Worm (Caenorhabditis elegans): ENCODE measurements around the gene tsp-10.

DNA sequence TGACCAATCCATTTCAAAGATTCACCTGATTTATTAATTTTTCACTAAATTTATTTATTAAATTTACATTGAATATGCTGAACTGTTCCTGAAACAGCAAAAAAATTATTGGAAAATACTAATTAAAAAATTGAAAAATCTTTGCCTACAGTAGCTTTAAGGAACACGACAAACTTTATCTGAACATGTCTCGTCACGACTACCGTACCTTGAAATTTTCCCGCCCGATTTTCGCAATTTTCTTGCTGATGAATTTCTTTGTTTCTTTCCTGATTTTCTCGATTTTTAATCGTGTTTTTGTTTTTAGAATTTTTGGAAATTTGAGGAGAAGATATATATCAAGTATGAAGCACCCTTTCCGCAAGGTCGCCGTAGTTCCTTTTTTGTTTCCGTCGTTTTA lies 35.5 kb upstream of the tsp-10 start:
- no peak for TF ChIP-seq ceh-9 (tag; optimal IDR thresholded peaks at IDR 0.05)
- no peak for TF ChIP-seq Y22D7AL.16 (tag; optimal IDR thresholded peaks at IDR 0.05)
- TF ChIP-seq nhr-11 (tag; optimal IDR thresholded peaks at IDR 0.05): no peak
- no peak for TF ChIP-seq eyg-1 (tag; optimal IDR thresholded peaks at IDR 0.05)
- TF ChIP-seq che-1 (tag; optimal IDR thresholded peaks at IDR 0.05): no peak
- no peak for TF ChIP-seq ceh-24 (tag; optimal IDR thresholded peaks at IDR 0.05)
- TF ChIP-seq ceh-6 (GFP tag; optimal IDR thresholded peaks at IDR 0.05): no peak
- TF ChIP-seq unc-55 (GFP tag; optimal IDR thresholded peaks at IDR 0.05): no peak
- no peak for TF ChIP-seq ets-4 (tag; optimal IDR thresholded peaks at IDR 0.05)
- no peak for TF ChIP-seq tbx-7 (tag; optimal IDR thresholded peaks at IDR 0.05)
